Fruit fly (Drosophila melanogaster): ENCODE results near the gene kmr.

kmr gene

DNA sequence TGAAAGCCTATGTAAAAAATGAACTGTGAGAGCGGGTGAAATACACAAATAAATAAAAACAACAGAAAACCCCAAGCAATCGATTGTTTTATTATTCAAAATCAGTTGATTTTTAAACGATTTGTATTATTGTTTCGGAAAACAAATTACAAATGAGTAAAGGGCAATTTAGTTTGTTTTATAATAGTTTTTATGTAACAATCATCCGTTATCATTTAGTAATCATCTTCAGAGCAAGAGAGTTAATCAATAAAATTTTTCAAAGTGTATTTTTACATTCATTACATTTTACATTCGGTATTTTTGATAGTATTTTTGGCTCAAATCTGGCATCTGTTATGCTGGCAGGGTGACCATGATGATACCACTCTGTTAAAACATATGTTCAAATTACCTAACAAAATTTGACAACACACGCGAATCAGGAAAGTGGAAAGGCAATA is 64.3 kb downstream of the kmr start, which contains the start of the genes CG42375 and CG9288 (continued):
- TF ChIP-seq CoRest (tag; optimal IDR thresholded peaks at IDR 0.05): no peak
- TF ChIP-seq CG8765 (GFP tag; IDR thresholded peaks at IDR 0.05): no peak
- peak; percentile 40 for TF ChIP-seq maf-S (GFP tag; optimal IDR thresholded peaks at IDR 0.05)
- TF ChIP-seq CG12104 (GFP tag; optimal IDR thresholded peaks at IDR 0.05): peak; percentile 45
- peak; percentile 47 to 97 for TF ChIP-seq Pdp1 (GFP tag; optimal IDR thresholded peaks at IDR 0.05)
- TF ChIP-seq Bdp1 (GFP tag; optimal IDR thresholded peaks at IDR 0.05): no peak
- TF ChIP-seq CG12155 (GFP tag; optimal IDR thresholded peaks at IDR 0.05): peak; percentile 5
- TF ChIP-seq CG18764 (GFP tag; optimal IDR thresholded peaks at IDR 0.05): peak; percentile 59
- TF ChIP-seq CG2116 (GFP tag; optimal IDR thresholded peaks at IDR 0.05): peak; percentile 9
- TF ChIP-seq pan (optimal IDR thresholded peaks at IDR 0.05): no peak
- peak in 1 of 2 experiments; percentile 75 for TF ChIP-seq pan (GFP tag; optimal IDR thresholded peaks at IDR 0.05 in 1 of 2, IDR thresholded peaks at IDR 0.05 in 1 of 2)
- no peak for TF ChIP-seq sqz (GFP tag; optimal IDR thresholded peaks at IDR 0.05)
- peak; percentile 79 for TF ChIP-seq CG10267 (tag; optimal IDR thresholded peaks at IDR 0.05)
- TF ChIP-seq Taf1 (GFP tag; IDR thresholded peaks at IDR 0.05): no peak
- 0 out of 3 replicates have a peak, but pooled peaks have one; percentile 33 for TF ChIP-seq jigr1 (GFP tag; IDR thresholded peaks at IDR 0.05)
- TF ChIP-seq CG32532 (GFP tag; IDR thresholded peaks at IDR 0.05): peak; percentile 67; the same call in 1 of the 2 replicates
- TF ChIP-seq CG8388 (GFP tag; optimal IDR thresholded peaks at IDR 0.05): peak; percentile 70
- peak; percentile 12 for TF ChIP-seq CG1602 (GFP tag; optimal IDR thresholded peaks at IDR 0.05)
- 0 out of 2 replicates have a peak, but pooled peaks have one; percentile 35 for TF ChIP-seq chm (GFP tag; IDR thresholded peaks at IDR 0.05)
- no peak for TF ChIP-seq abd-A (tag; optimal IDR thresholded peaks at IDR 0.05)
- peak; percentile 78 for TF ChIP-seq unpg (GFP tag; optimal IDR thresholded peaks at IDR 0.05)
- TF ChIP-seq chn (GFP tag; optimal IDR thresholded peaks at IDR 0.05): no peak
- no peak for TF ChIP-seq chinmo (GFP tag; IDR thresholded peaks at IDR 0.05; ENCODE audit: partially characterized antibody)
- TF ChIP-seq Fer1 (GFP tag; optimal IDR thresholded peaks at IDR 0.05): peak; percentile 75
- no peak for TF ChIP-seq GATAe (GFP tag; conservative IDR thresholded peaks at IDR 0.05)
- peak; percentile 53 for TF ChIP-seq CG5245 (GFP tag; optimal IDR thresholded peaks at IDR 0.05)
- TF ChIP-seq ATbp (GFP tag; optimal IDR thresholded peaks at IDR 0.05): peak; percentile 60
- peak; percentile 33 for TF ChIP-seq nmo (GFP tag; optimal IDR thresholded peaks at IDR 0.05)
- TF ChIP-seq CG6272 (GFP tag; IDR thresholded peaks at IDR 0.05): peak; percentile 29; the same call in 1 of the 2 replicates
- TF ChIP-seq tin (GFP tag; optimal IDR thresholded peaks at IDR 0.05): peak; percentile 79
- peak; percentile 86 for TF ChIP-seq CG11504 (tag; optimal IDR thresholded peaks at IDR 0.05)
- peak; percentile 83 for TF ChIP-seq fd96Cb (tag; optimal IDR thresholded peaks at IDR 0.05)
- peak; percentile 60 for TF ChIP-seq Dad (GFP tag; optimal IDR thresholded peaks at IDR 0.05)
- TF ChIP-seq gsb-n (tag; optimal IDR thresholded peaks at IDR 0.05): peak; percentile 13
- TF ChIP-seq CG18599 (GFP tag; optimal IDR thresholded peaks at IDR 0.05): peak; percentile 78
- no peak for TF ChIP-seq sc (optimal IDR thresholded peaks at IDR 0.05)
- TF ChIP-seq sc (GFP tag; optimal IDR thresholded peaks at IDR 0.05): no peak
- peak; percentile 92 for TF ChIP-seq Med (GFP tag)
- peak; percentile 37 for TF ChIP-seq CG5180 (GFP tag; optimal IDR thresholded peaks at IDR 0.05)
- TF ChIP-seq Vsx1 (GFP tag; optimal IDR thresholded peaks at IDR 0.05): peak; percentile 29
- TF ChIP-seq CG2199 (GFP tag; IDR thresholded peaks at IDR 0.05): 0 out of 3 replicates have a peak, but pooled peaks have one; percentile 57
- TF ChIP-seq NC2β (GFP tag; optimal IDR thresholded peaks at IDR 0.05): peak; percentile 68
- TF ChIP-seq CG1647 (GFP tag; optimal IDR thresholded peaks at IDR 0.05): peak; percentile 70
- TF ChIP-seq Lhr (GFP tag; optimal IDR thresholded peaks at IDR 0.05): no peak
- TF ChIP-seq CG16815 (GFP tag; optimal IDR thresholded peaks at IDR 0.05): no peak
- TF ChIP-seq mam (GFP tag; optimal IDR thresholded peaks at IDR 0.05): peak; percentile 15
- peak; percentile 82 for TF ChIP-seq Xrp1 (GFP tag; IDR thresholded peaks at IDR 0.05)
- peak; percentile 66 for TF ChIP-seq CG4854 (GFP tag; optimal IDR thresholded peaks at IDR 0.05)
- TF ChIP-seq sens (GFP tag): peak; percentile 94
- TF ChIP-seq gcm (GFP tag; optimal IDR thresholded peaks at IDR 0.05): peak; percentile 61
- no peak for TF ChIP-seq CG13775 (GFP tag; optimal IDR thresholded peaks at IDR 0.05)
